Worm (Caenorhabditis elegans): Measurements from ENCODE around the gene gei-6.

Gene gei-6

ce11 chrV:7198403-7198802, 32.2 kb downstream of the gei-6 start (continued):
- no peak for TF ChIP-seq ZK337.2 (GFP tag; IDR thresholded peaks at IDR 0.05)
- TF ChIP-seq duxl-1 (tag; optimal IDR thresholded peaks at IDR 0.05; ENCODE audit: poor library complexity) = peak; percentile 57
- TF ChIP-seq zfp-2 (tag; optimal IDR thresholded peaks at IDR 0.05) = no peak
- TF ChIP-seq skn-1 (tag; optimal IDR thresholded peaks at IDR 0.05) = no peak
- TF ChIP-seq ceh-32 (tag; optimal IDR thresholded peaks at IDR 0.05; ENCODE audit: poor library complexity) = no peak
- TF ChIP-seq mes-2 (tag; optimal IDR thresholded peaks at IDR 0.05; ENCODE audit: poor library complexity, severe bottlenecking) = peak; percentile 34
- TF ChIP-seq dpl-1 (GFP tag; optimal IDR thresholded peaks at IDR 0.05) = no peak
- 0 out of 2 replicates have a peak, but pooled peaks have one; percentile 15 for TF ChIP-seq hmg-1.1 (GFP tag; IDR thresholded peaks at IDR 0.05)
- no peak for TF ChIP-seq dmd-8 (GFP tag; IDR thresholded peaks at IDR 0.05)
- TF ChIP-seq aly-2 (tag; optimal IDR thresholded peaks at IDR 0.05) = no peak
- no peak for TF ChIP-seq egl-43 (GFP tag; IDR thresholded peaks at IDR 0.05)
- peak in 1 of 2 experiments; percentile 21 for TF ChIP-seq lsy-2 (tag; optimal IDR thresholded peaks at IDR 0.05)
- no peak for TF ChIP-seq F26F4.8 (GFP tag; conservative IDR thresholded peaks at IDR 0.05)
- TF ChIP-seq vab-7 (GFP tag; IDR thresholded peaks at IDR 0.05) = no peak
- no peak for TF ChIP-seq spr-1 (tag; optimal IDR thresholded peaks at IDR 0.05)
- no peak for TF ChIP-seq lir-3 (tag; optimal IDR thresholded peaks at IDR 0.05)
- no peak for TF ChIP-seq daf-19 (GFP tag; conservative IDR thresholded peaks at IDR 0.05)
- TF ChIP-seq Y5F2A.4 (GFP tag; optimal IDR thresholded peaks at IDR 0.05) = no peak
- no peak; the same call in 1 of the 2 replicates for TF ChIP-seq mxl-2 (GFP tag; conservative IDR thresholded peaks at IDR 0.05)
- peak; percentile 63 for TF ChIP-seq nhr-102 (tag; optimal IDR thresholded peaks at IDR 0.05)
- no peak for TF ChIP-seq nhr-6 (tag; optimal IDR thresholded peaks at IDR 0.05)
- TF ChIP-seq T20F7.1 (GFP tag; optimal IDR thresholded peaks at IDR 0.05) = peak; percentile 41
- no peak for TF ChIP-seq lin-15B (tag; optimal IDR thresholded peaks at IDR 0.05)
- TF ChIP-seq nhr-42 (GFP tag; IDR thresholded peaks at IDR 0.05) = 0 out of 2 replicates have a peak, but pooled peaks have one; percentile 10
- TF ChIP-seq set-16 (GFP tag; IDR thresholded peaks at IDR 0.05) = no peak
- no peak for TF ChIP-seq mdt-29 (GFP tag; IDR thresholded peaks at IDR 0.05)
- TF ChIP-seq unc-39 (tag; optimal IDR thresholded peaks at IDR 0.05) = no peak
- TF ChIP-seq tra-1 (GFP tag; IDR thresholded peaks at IDR 0.05) = no peak
- no peak for TF ChIP-seq daf-8 (GFP tag; IDR thresholded peaks at IDR 0.05)
- no peak; the same call in 1 of the 2 replicates for TF ChIP-seq pha-4 (GFP tag; IDR thresholded peaks at IDR 0.05)
- TF ChIP-seq pha-4 (tag; optimal IDR thresholded peaks at IDR 0.05) = no peak
- TF ChIP-seq nhr-48 (tag; optimal IDR thresholded peaks at IDR 0.05) = peak; percentile 14
- no peak for TF ChIP-seq mxl-3 (GFP tag; optimal IDR thresholded peaks at IDR 0.05)
- TF ChIP-seq ama-1 (optimal IDR thresholded peaks at IDR 0.05) = peak; percentile 83
- no peak for TF ChIP-seq snpc-4 (tag; optimal IDR thresholded peaks at IDR 0.05)
- TF ChIP-seq F49E8.2 (tag; optimal IDR thresholded peaks at IDR 0.05; ENCODE audit: borderline replicate concordance) = no peak
- TF ChIP-seq rbr-2 (tag; optimal IDR thresholded peaks at IDR 0.05) = no peak
- no peak for TF ChIP-seq ceh-28 (tag; optimal IDR thresholded peaks at IDR 0.05)
- TF ChIP-seq sdz-12 (GFP tag; optimal IDR thresholded peaks at IDR 0.05) = peak; percentile 5
- TF ChIP-seq D1046.2 (GFP tag; IDR thresholded peaks at IDR 0.05) = no peak
- no peak for TF ChIP-seq F44E2.7 (GFP tag; IDR thresholded peaks at IDR 0.05)
- TF ChIP-seq nhr-41 (GFP tag; IDR thresholded peaks at IDR 0.05) = 0 out of 2 replicates have a peak, but pooled peaks have one; percentile 45
- TF ChIP-seq lim-7 (GFP tag; IDR thresholded peaks at IDR 0.05) = no peak
- TF ChIP-seq hlh-30 (tag; optimal IDR thresholded peaks at IDR 0.05; ENCODE audit: insufficient read depth) = peak; percentile 27
- no peak for TF ChIP-seq zfp-3 (GFP tag; conservative IDR thresholded peaks at IDR 0.05)
- TF ChIP-seq F37D6.2 (tag; optimal IDR thresholded peaks at IDR 0.05) = no peak
- no peak for TF ChIP-seq saeg-2 (GFP tag; IDR thresholded peaks at IDR 0.05)
- TF ChIP-seq T26A8.4 (GFP tag; IDR thresholded peaks at IDR 0.05) = 0 out of 2 replicates have a peak, but pooled peaks have one; percentile 37
- no peak for TF ChIP-seq ceh-82 (tag; optimal IDR thresholded peaks at IDR 0.05)
- TF ChIP-seq lin-29 (GFP tag; IDR thresholded peaks at IDR 0.05) = no peak
- TF ChIP-seq Y75B8A.6 (GFP tag; IDR thresholded peaks at IDR 0.05) = no peak
- no peak for TF ChIP-seq ceh-20 (GFP tag; IDR thresholded peaks at IDR 0.05)

All from whole organism, L4 larva.